Worm (Caenorhabditis elegans): ENCODE data around the gene gei-14.

- no peak for TF ChIP-seq tbx-37 (GFP tag; conservative IDR thresholded peaks at IDR 0.05)
- no peak for TF ChIP-seq ama-1 (optimal IDR thresholded peaks at IDR 0.05)
- no peak for TF ChIP-seq tbx-11 (GFP tag; IDR thresholded peaks at IDR 0.05)
- no peak for TF ChIP-seq hmg-4 (GFP tag; optimal IDR thresholded peaks at IDR 0.05)
- no peak for TF ChIP-seq B0310.2 (tag; optimal IDR thresholded peaks at IDR 0.05)
- no peak for TF ChIP-seq ceh-36 (tag; optimal IDR thresholded peaks at IDR 0.05)
- TF ChIP-seq scrt-1 (GFP tag; IDR thresholded peaks at IDR 0.05), result no peak
These were observed 20.0 kb downstream of the gei-14 start, which contains the start of gene F35C11.7 for ce11 chrII:8256013-8256412.
